Worm (Caenorhabditis elegans) whole organism, late embryonic: ENCODE measurements around the gene C15C8.6.
A peak's percentile ranks its signal among the peaks of the same experiment; 100 is the strongest.

Source experiments
- C08G9.2 ChIP-seq: sonication (generic microtip); optimal IDR thresholded peaks from 2 replicates; lab custom pipeline; 2016; ENCODE audit warnings: mild to moderate bottlenecking, missing genetic modification characterization, moderate library complexity, missing compliant biosample characterization
- K02D7.2 ChIP-seq: sonication (generic microtip); optimal IDR thresholded peaks from 2 replicates; lab custom pipeline; 2017; ENCODE audit warnings: mild to moderate bottlenecking, missing genetic modification characterization, missing compliant biosample characterization
- Y22D7AL.16 ChIP-seq: sonication (generic microtip); optimal IDR thresholded peaks from 2 replicates; lab custom pipeline; 2016; ENCODE audit warnings: missing genetic modification characterization, missing compliant biosample characterization
- ahr-1 ChIP-seq: sonication (generic microtip); optimal IDR thresholded peaks from 2 replicates; lab custom pipeline; 2016; ENCODE audit warnings: missing genetic modification characterization, missing compliant biosample characterization
- ama-1 ChIP-seq: fragments of 150-350 bp; optimal IDR thresholded peaks from 2 replicates; lab custom pipeline; 2014
- ceh-19 ChIP-seq: fragments of 200-800 bp; sonication (Bioruptor generic); optimal IDR thresholded peaks from 2 replicates; lab custom pipeline; 2018; ENCODE audit warnings: mild to moderate bottlenecking, missing genetic modification characterization, missing compliant biosample characterization
- ceh-2 ChIP-seq: sonication (generic microtip); optimal IDR thresholded peaks from 2 replicates; lab custom pipeline; 2016; ENCODE audit warnings: missing genotype, missing genetic modification characterization, missing compliant biosample characterization
- ceh-24 ChIP-seq: sonication (generic microtip); optimal IDR thresholded peaks from 2 replicates; lab custom pipeline; 2016; ENCODE audit warnings: mild to moderate bottlenecking, missing genetic modification characterization, missing compliant biosample characterization
- ceh-48 ChIP-seq: sonication (generic microtip); optimal IDR thresholded peaks from 2 replicates; lab custom pipeline; 2016; ENCODE audit warnings: missing genetic modification characterization, inconsistent platforms, missing compliant biosample characterization
- ceh-6 ChIP-seq: fragments of 200-800 bp; sonication (Bioruptor generic); optimal IDR thresholded peaks from 2 replicates; lab custom pipeline; 2018; ENCODE audit warnings: mild to moderate bottlenecking, missing genetic modification characterization, missing compliant biosample characterization
- che-1 ChIP-seq: sonication (generic microtip); optimal IDR thresholded peaks from 2 replicates; lab custom pipeline; 2016; ENCODE audit warnings: mild to moderate bottlenecking, missing genetic modification characterization, missing compliant biosample characterization
- dmd-4 ChIP-seq: sonication (generic microtip); optimal IDR thresholded peaks from 2 replicates; lab custom pipeline; 2016; ENCODE audit warnings: borderline replicate concordance, missing genetic modification characterization, missing compliant biosample characterization
- elt-2 ChIP-seq: sonication (generic microtip); optimal IDR thresholded peaks from 2 replicates; lab custom pipeline; 2016; ENCODE audit warnings: missing genetic modification reagents, missing genetic modification characterization, missing compliant biosample characterization
- ets-4 ChIP-seq: sonication (generic microtip); optimal IDR thresholded peaks from 2 replicates; lab custom pipeline; 2016; ENCODE audit warnings: missing genetic modification characterization, missing compliant biosample characterization
- fkh-10 ChIP-seq: fragments of 150-350 bp; optimal IDR thresholded peaks from 2 replicates; lab custom pipeline; 2014; ENCODE audit warnings: missing biosample characterization, missing genetic modification reagents, missing genetic modification characterization
- hlh-13 ChIP-seq: fragments of 200-800 bp; sonication (Bioruptor generic); optimal IDR thresholded peaks from 2 replicates; lab custom pipeline; 2018; ENCODE audit warnings: mild to moderate bottlenecking, missing genetic modification characterization, missing compliant biosample characterization
- hlh-15 ChIP-seq: sonication (generic microtip); optimal IDR thresholded peaks from 2 replicates; lab custom pipeline; 2016; ENCODE audit warnings: missing genetic modification characterization, missing compliant biosample characterization
- hlh-30 ChIP-seq: sonication (generic microtip); optimal IDR thresholded peaks from 2 replicates; lab custom pipeline; 2017; ENCODE audit warnings: antibody characterized with exemption, missing genetic modification characterization, missing compliant biosample characterization; ENCODE audit not compliant: insufficient read depth
- hlh-6 ChIP-seq: sonication (generic microtip); optimal IDR thresholded peaks from 2 replicates; lab custom pipeline; 2016; ENCODE audit warnings: missing genotype, missing genetic modification characterization, missing compliant biosample characterization
- lin-11 ChIP-seq: fragments of 200-800 bp; sonication (Bioruptor generic); optimal IDR thresholded peaks from 2 replicates; lab custom pipeline; 2018; ENCODE audit warnings: mild to moderate bottlenecking, missing genetic modification characterization, missing compliant biosample characterization
- madf-2 ChIP-seq: sonication (generic microtip); optimal IDR thresholded peaks from 2 replicates; lab custom pipeline; 2017; ENCODE audit warnings: missing genetic modification characterization, missing compliant biosample characterization
- nfya-1 ChIP-seq: sonication (generic microtip); optimal IDR thresholded peaks from 2 replicates; lab custom pipeline; 2017; ENCODE audit warnings: missing genetic modification characterization, mild to moderate bottlenecking, missing compliant biosample characterization, antibody characterized with exemption, moderate library complexity
- nhr-232 ChIP-seq: sonication (generic microtip); optimal IDR thresholded peaks from 2 replicates; lab custom pipeline; 2016; ENCODE audit warnings: missing genetic modification characterization, missing compliant biosample characterization
- pag-3 ChIP-seq: sonication (generic microtip); optimal IDR thresholded peaks from 2 replicates; lab custom pipeline; 2016; ENCODE audit warnings: missing compliant biosample characterization, missing genetic modification characterization, borderline replicate concordance
- pat-9 ChIP-seq: fragments of 200-800 bp; sonication (Bioruptor generic); optimal IDR thresholded peaks from 2 replicates; lab custom pipeline; 2018; ENCODE audit warnings: mild to moderate bottlenecking, missing genetic modification characterization, moderate library complexity, missing compliant biosample characterization
- pha-2 ChIP-seq: sonication (generic microtip); optimal IDR thresholded peaks from 2 replicates; lab custom pipeline; 2017; ENCODE audit warnings: mild to moderate bottlenecking, missing genetic modification characterization, missing compliant biosample characterization
- pros-1 ChIP-seq: fragments of 150-350 bp; optimal IDR thresholded peaks from 2 replicates; lab custom pipeline; 2014; ENCODE audit warnings: missing biosample characterization, missing genetic modification reagents, missing genetic modification characterization
- sdc-2 ChIP-seq: sonication (generic microtip); optimal IDR thresholded peaks from 2 replicates; lab custom pipeline; 2016; ENCODE audit warnings: missing genotype, missing genetic modification characterization, missing compliant biosample characterization
- sox-4 ChIP-seq: sonication (generic microtip); optimal IDR thresholded peaks from 2 replicates; lab custom pipeline; 2017; ENCODE audit warnings: mild to moderate bottlenecking, missing genetic modification characterization, inconsistent platforms, missing compliant biosample characterization
- unc-3 ChIP-seq, 2 experiments: fragments of 200-800 bp in 1 of 2; sonication (Bioruptor generic) in 1 of 2; sonication (generic microtip) in 1 of 2; conservative IDR thresholded peaks in 1 of 2; optimal IDR thresholded peaks in 1 of 2; 2 replicates each; pipeline versions ENCODE4 v1.3.6 to Lab custom; 2016 to 2022; ENCODE audit warnings: missing compliant biosample characterization in 2 of 2, missing genetic modification characterization in 2 of 2, missing genetic modification reagents in 1 of 2
- unc-42 ChIP-seq: sonication (generic microtip); optimal IDR thresholded peaks from 2 replicates; lab custom pipeline; 2016; ENCODE audit warnings: missing genotype, missing genetic modification characterization, missing compliant biosample characterization
- unc-86 ChIP-seq: sonication (generic microtip); optimal IDR thresholded peaks from 2 replicates; lab custom pipeline; 2016; ENCODE audit warnings: missing genetic modification characterization, missing compliant biosample characterization

Gene C15C8.6

DNA sequence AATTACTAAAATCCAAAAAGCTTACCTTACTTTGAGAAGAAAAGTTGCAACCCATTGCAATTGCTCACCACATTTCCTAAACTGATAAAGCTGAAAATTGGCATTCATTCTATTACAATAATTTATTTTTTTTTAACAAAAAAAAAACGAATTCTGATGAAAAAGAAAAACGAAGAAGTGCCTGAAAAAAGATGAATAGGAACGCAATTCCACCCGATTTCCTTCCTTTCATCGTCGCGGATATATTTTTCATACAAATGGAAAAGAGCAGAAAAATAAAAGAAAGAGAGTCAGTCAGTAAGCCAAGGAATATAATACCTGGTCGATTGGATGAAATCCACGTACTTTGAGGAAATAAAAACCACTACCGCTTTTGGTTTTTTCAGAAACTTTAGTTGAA, 3.5 kb upstream of the C15C8.6 start, which contains the start of gene gpa-13:
TSS of gene gpa-13 (minus strand) at position 101 of the 400 bp plus-strand sequence.
- TF ChIP-seq pag-3 (no peak), hlh-13 (GFP tag; lab: Kevin White, UChicago) (no peak), pros-1 (tag; lab: Kevin White, UChicago) (no peak), unc-86 (no peak), ceh-2 (tag; lab: Kevin White, UChicago) (no peak), ets-4 (no peak), elt-2 (tag; lab: Kevin White, UChicago) (no peak), ama-1 (lab: Kevin White, UChicago) (no peak), C08G9.2 (no peak), pat-9 (tag; lab: Kevin White, UChicago) (no peak), ceh-48 (tag; lab: Kevin White, UChicago) (no peak), ceh-19 (GFP tag; lab: Kevin White, UChicago) (no peak), nfya-1 (tag; lab: Kevin White, UChicago) (no peak), hlh-30 (tag; lab: Kevin White, UChicago) (no peak), hlh-15 (tag; lab: Kevin White, UChicago) (no peak), unc-3 (GFP tag; conservative IDR thresholded peaks at IDR 0.05; lab: Robert Waterston, UW) (no peak), unc-3 (tag; optimal IDR thresholded peaks at IDR 0.05; lab: Kevin White, UChicago) (no peak)

DNA sequence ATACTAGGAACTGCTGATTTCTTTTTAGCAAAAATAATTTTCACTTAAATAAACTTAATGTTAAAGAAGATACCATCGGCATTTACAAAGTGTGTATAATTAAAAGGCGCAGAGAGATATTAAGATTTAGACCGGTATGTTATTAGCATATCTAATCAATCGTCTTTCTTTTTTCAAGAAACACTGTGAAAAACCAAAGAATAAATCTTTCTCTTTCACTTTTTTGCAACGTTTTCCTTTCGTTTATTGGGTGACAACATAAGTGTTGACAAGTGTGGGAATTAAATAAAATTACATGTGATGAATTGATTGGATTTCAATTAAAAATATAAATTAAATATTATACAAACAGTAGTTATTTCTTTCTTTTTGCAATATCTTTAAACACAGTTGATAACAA, 1.1 kb upstream of the C15C8.6 start, which contains the start of gene C15C8.8:
TSS of gene C15C8.8 (minus strand) at position 101 of the 400 bp plus-strand sequence.
- no peak for TF ChIP-seq K02D7.2
- no peak for TF ChIP-seq dmd-4
- no peak for TF ChIP-seq pros-1 (tag; lab: Kevin White, UChicago)
- no peak for TF ChIP-seq nhr-232 (tag; lab: Kevin White, UChicago)
- TF ChIP-seq sdc-2 (tag; lab: Kevin White, UChicago), result no peak
- TF ChIP-seq sox-4 (tag; lab: Kevin White, UChicago), result no peak
- no peak for TF ChIP-seq che-1 (tag; lab: Kevin White, UChicago)
- TF ChIP-seq, all 69 proteins: peak for 0

DNA sequence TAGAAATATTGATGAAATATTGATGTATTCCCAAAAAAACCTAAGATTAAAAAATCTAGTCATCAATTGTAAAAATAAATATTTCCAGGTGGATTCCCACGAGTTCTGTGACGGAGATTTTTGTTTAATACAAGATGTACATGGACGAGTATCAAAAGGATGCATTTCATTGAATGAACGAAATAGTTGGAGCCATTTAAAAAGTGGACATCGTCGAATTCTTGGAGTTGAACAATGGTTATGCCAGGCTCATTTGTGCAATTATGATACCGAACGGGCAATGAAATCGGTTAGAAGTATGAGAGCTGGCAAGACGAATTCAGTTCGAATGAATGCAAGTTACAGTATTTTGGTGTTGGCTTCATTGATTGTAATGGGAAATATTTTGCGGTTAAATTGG, 1.8 kb downstream of the C15C8.6 start:
- TF ChIP-seq unc-86 (no peak), hlh-15 (tag; lab: Kevin White, UChicago) (no peak), ets-4 (no peak), nhr-232 (tag; lab: Kevin White, UChicago) (no peak), pha-2 (tag; lab: Kevin White, UChicago) (no peak), ahr-1 (tag; lab: Kevin White, UChicago) (no peak), ceh-6 (GFP tag; lab: Kevin White, UChicago) (no peak), lin-11 (tag; lab: Kevin White, UChicago) (no peak), ceh-24 (no peak), hlh-6 (no peak), Y22D7AL.16 (tag; lab: Kevin White, UChicago) (no peak)

DNA sequence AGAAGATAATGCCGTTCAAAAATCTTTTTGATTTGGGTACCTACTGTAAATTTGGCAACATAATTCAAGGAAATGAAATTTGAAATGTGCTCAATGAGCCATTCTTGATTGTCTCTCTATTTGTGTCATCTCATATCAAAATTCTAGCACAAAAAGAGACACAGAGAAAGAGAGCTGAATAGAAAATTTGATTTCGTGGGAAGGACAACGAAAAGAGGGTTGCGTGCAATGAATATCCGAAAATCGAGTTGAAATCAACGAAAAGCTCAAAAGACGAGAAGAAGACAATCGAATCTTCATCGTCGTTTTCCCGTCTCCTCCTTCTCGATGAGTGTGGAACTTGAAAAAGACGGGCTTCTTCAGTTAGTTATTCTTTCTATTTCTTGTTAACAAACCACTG, 3.5 kb downstream of the C15C8.6 start, which contains the start of gene C15C8.5:
TSS of gene C15C8.5 (plus strand) at position 152 of the 400 bp plus-strand sequence.
- TF ChIP-seq unc-42 (tag; lab: Kevin White, UChicago) (peak; percentile 97), ceh-24 (no peak)

DNA sequence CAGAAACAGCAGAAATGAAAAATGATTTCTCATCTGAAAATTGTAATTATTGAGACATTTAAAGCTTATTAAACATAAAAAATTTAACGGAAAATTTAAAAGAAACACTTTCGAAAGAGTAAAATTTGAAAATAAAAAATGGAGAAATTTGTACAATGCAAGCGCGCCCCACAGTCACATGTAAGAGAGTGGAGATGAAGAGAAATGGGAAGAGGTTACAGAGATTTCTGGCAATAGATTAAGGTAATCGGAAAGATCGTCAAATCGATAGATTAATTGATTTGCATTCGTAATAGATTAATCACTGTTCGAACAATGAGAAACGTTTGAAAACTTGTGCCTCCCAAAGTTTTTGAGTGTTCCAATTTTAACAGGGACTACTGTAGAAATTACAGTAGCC, 3.9 kb downstream of the C15C8.6 start, which contains the start of gene C15C8.4:
TSS of gene C15C8.4 (minus strand) at position 33 of the 400 bp plus-strand sequence.
- TF ChIP-seq fkh-10 (GFP tag; lab: Kevin White, UChicago) (no peak), ceh-24 (no peak), madf-2 (no peak), hlh-30 (tag; lab: Kevin White, UChicago) (no peak), elt-2 (tag; lab: Kevin White, UChicago) (no peak)
